Worm (Caenorhabditis elegans): ENCODE measurements around the gene K06H7.2.

- no peak for TF ChIP-seq nfya-2 (GFP tag; IDR thresholded peaks at IDR 0.05)
- TF ChIP-seq B0336.3 (GFP tag; IDR thresholded peaks at IDR 0.05), result no peak
- TF ChIP-seq hmg-20 (GFP tag; IDR thresholded peaks at IDR 0.05), result no peak
- no peak for TF ChIP-seq fkh-3 (tag; optimal IDR thresholded peaks at IDR 0.05)
- TF ChIP-seq chd-7 (tag; optimal IDR thresholded peaks at IDR 0.05), result no peak
- no peak for TF ChIP-seq ets-4 (GFP tag; optimal IDR thresholded peaks at IDR 0.05)
- TF ChIP-seq unc-62 (GFP tag; optimal IDR thresholded peaks at IDR 0.05), result no peak
- TF ChIP-seq ama-1 (optimal IDR thresholded peaks at IDR 0.05), result no peak
- no peak for TF ChIP-seq ama-1 (GFP tag; optimal IDR thresholded peaks at IDR 0.05)
- TF ChIP-seq mes-4 (tag; optimal IDR thresholded peaks at IDR 0.05), result no peak
- TF ChIP-seq ceh-58 (GFP tag; IDR thresholded peaks at IDR 0.05), result no peak
- TF ChIP-seq pha-4 (tag; optimal IDR thresholded peaks at IDR 0.05), result no peak
Measured at ce11 chrIII:8105771-8106170, 12.4 kb downstream of the K06H7.2 start.

All from whole organism, young adult.